Fruit fly (Drosophila melanogaster) whole organism, embryonic: Measurements from ENCODE around the gene CG42820.

Experiments used
- CG1024 ChIP-seq: fragments of 200-800 bp; sonication (Bioruptor generic); IDR thresholded peaks from 2 replicates; pipeline ENCODE4 v1.3.6; 2022; ENCODE audit warnings: missing biosample characterization, missing genetic modification characterization
- CG13894 ChIP-seq: fragments of 200-800 bp; sonication (Bioruptor generic); optimal IDR thresholded peaks from 3 replicates; lab custom pipeline; 2018; ENCODE audit warnings: missing biosample characterization, mild to moderate bottlenecking, missing genetic modification characterization, moderate library complexity
- CG15011 ChIP-seq: fragments of 200-800 bp; sonication (Bioruptor generic); optimal IDR thresholded peaks from 3 replicates; lab custom pipeline; 2018; ENCODE audit warnings: missing biosample characterization, mild to moderate bottlenecking, missing genetic modification characterization
- CG15073 ChIP-seq: fragments of 200-800 bp; sonication (Bioruptor generic); optimal IDR thresholded peaks from 2 replicates; lab custom pipeline; 2016; ENCODE audit warnings: missing biosample characterization, missing genetic modification characterization
- CG2875 ChIP-seq: fragments of 200-800 bp; sonication (Bioruptor generic); optimal IDR thresholded peaks from 2 replicates; lab custom pipeline; 2017; ENCODE audit warnings: missing biosample characterization, mild to moderate bottlenecking, missing genetic modification characterization, missing genetic modification reagents
- CG8478 ChIP-seq: fragments of >200 bp; optimal IDR thresholded peaks from 2 replicates; lab custom pipeline; 2018
- Fer2 ChIP-seq: fragments of 200-800 bp; sonication (Bioruptor generic); optimal IDR thresholded peaks from 2 replicates; lab custom pipeline; 2018; ENCODE audit warnings: missing biosample characterization, mild to moderate bottlenecking, missing genetic modification characterization, moderate library complexity
- HLH3B ChIP-seq: fragments of 200-800 bp; sonication (Bioruptor generic); IDR thresholded peaks from 2 replicates; pipeline ENCODE4 v1.3.6; 2022; ENCODE audit warnings: missing biosample characterization, missing genetic modification characterization
- Lim3 ChIP-seq: fragments of 200-800 bp; sonication (Bioruptor generic); IDR thresholded peaks from 2 replicates; pipeline ENCODE4 v1.3.6; 2022; ENCODE audit warnings: missing biosample characterization, missing genetic modification characterization
- Mrtf ChIP-seq: fragments of 200-800 bp; sonication (Bioruptor generic); IDR thresholded peaks from 3 replicates; pipeline ENCODE4 v1.3.6; 2022; ENCODE audit warnings: missing biosample characterization, missing genetic modification characterization
- sens ChIP-seq: fragments of 200-800 bp; sonication (Bioruptor generic); peaks from one replicate; lab custom pipeline; 2016; ENCODE audit warnings: missing biosample characterization, missing genetic modification characterization
- sqz ChIP-seq: fragments of 200-800 bp; sonication (Bioruptor generic); optimal IDR thresholded peaks from 3 replicates; lab custom pipeline; 2018; ENCODE audit warnings: missing biosample characterization, mild to moderate bottlenecking, missing genetic modification characterization

DNA sequence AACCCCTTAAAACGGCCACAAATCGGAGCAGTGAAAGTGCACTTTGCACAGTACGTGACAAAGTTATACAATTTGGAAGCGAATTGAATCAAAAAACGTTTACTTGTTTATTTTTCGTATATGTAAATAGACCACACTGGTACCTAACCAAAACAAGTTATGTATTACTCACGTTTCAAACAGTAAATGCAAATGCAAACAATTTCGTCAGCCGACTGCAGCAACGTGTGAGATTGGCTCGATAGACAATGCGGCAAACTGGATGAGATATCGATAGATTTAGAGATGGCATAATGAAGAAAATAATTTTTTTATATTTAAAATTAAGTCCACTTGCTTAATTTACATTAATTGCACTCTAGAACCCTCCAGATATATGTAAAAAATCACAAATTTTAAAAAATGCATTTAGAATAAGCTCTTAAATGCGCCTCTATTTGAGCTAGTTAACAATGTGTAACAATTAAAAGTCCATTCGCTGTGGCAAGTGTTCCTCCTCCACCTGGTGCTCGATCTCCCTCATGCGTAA, 10.6 kb downstream of the CG42820 start, which contains the start of gene AlaRS:
- TF ChIP-seq CG8478 (lab: Kevin White, UChicago): no peak
- no peak for TF ChIP-seq CG13894
- TF ChIP-seq Lim3 (GFP tag; lab: Robert Waterston, UW): no peak
- no peak for TF ChIP-seq Mrtf (GFP tag; lab: Robert Waterston, UW)
- TF ChIP-seq sqz (GFP tag; lab: Kevin White, UChicago): peak; percentile 14
- no peak for TF ChIP-seq Fer2 (tag; lab: Kevin White, UChicago)
- TF ChIP-seq HLH3B (GFP tag; lab: Robert Waterston, UW): no peak
- peak; percentile 2 for TF ChIP-seq CG2875
- no peak for TF ChIP-seq CG15011 (GFP tag; lab: Kevin White, UChicago)
- no peak for TF ChIP-seq CG1024 (GFP tag; lab: Robert Waterston, UW)
- TF ChIP-seq sens (GFP tag; lab: Kevin White, UChicago): peak; percentile 88
- no peak for TF ChIP-seq CG15073 (GFP tag; lab: Kevin White, UChicago)
